Fruit fly (Drosophila melanogaster): ENCODE measurements around the gene Naa40.

Gene Naa40

DNA sequence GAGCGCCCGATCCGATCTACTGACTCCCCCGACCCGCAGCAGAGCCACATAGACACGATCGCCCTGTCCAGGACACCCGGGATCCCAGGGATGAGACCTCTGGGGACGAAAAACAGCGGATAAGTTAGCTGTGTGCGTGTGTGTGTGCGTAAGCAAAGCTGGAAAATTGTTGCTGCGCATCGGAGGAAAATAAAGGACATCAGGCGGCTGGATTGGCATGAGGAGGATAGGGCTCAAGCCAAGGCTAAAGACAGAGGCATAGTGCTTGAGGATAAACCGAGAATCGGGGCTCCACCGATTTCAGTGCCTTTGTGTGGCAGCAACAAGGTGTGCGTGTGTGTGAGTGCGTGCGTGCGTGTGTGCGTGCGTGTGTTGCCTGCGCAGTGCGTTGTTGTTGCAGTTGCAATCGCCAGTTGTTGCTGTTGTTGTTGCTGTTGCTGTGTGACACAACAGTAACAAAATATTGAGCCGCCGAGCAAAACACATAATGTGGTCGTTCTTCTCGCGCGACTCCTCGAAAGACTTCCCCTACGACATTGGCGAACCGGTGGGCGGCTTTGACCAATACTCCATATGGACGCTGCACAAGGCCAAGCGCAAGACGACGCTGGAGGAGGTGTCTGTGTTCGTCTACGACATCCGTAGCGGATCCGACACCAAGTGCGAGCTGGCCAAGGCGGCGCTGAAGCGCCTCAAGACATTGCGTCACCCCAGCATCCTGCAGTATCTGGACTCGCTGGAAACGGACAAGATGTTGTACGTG, 24.7 kb upstream of the Naa40 start (continued):
- no peak for TF ChIP-seq CG6683 (GFP tag; optimal IDR thresholded peaks at IDR 0.05)
- TF ChIP-seq CG11085 (GFP tag; IDR thresholded peaks at IDR 0.05): no peak
- TF ChIP-seq CG7745 (tag; optimal IDR thresholded peaks at IDR 0.05): no peak
- TF ChIP-seq ssp (GFP tag; IDR thresholded peaks at IDR 0.05): no peak
- no peak for TF ChIP-seq CG4707 (GFP tag; optimal IDR thresholded peaks at IDR 0.05)
- no peak for TF ChIP-seq CG18599 (GFP tag; optimal IDR thresholded peaks at IDR 0.05)
- TF ChIP-seq CG5245 (GFP tag; optimal IDR thresholded peaks at IDR 0.05): no peak
- no peak for TF ChIP-seq pita (GFP tag; optimal IDR thresholded peaks at IDR 0.05)
- TF ChIP-seq tx (GFP tag; optimal IDR thresholded peaks at IDR 0.05): no peak
- TF ChIP-seq btn (GFP tag; optimal IDR thresholded peaks at IDR 0.05): no peak
- TF ChIP-seq CG2199 (GFP tag; IDR thresholded peaks at IDR 0.05): no peak
- no peak for TF ChIP-seq CG9797 (GFP tag; optimal IDR thresholded peaks at IDR 0.05)
- no peak for TF ChIP-seq CG4424 (GFP tag; optimal IDR thresholded peaks at IDR 0.05)
- TF ChIP-seq E2f2 (GFP tag; IDR thresholded peaks at IDR 0.05): no peak
- no peak for TF ChIP-seq klu (GFP tag; IDR thresholded peaks at IDR 0.05)
- TF ChIP-seq exex (tag; optimal IDR thresholded peaks at IDR 0.05): no peak
- no peak for TF ChIP-seq CG14710 (tag; optimal IDR thresholded peaks at IDR 0.05)
- no peak for TF ChIP-seq Ets97D (GFP tag; optimal IDR thresholded peaks at IDR 0.05)
- no peak for TF ChIP-seq dm (GFP tag; optimal IDR thresholded peaks at IDR 0.05)
- TF ChIP-seq Mes4 (GFP tag; optimal IDR thresholded peaks at IDR 0.05): no peak
- TF ChIP-seq CG3726 (GFP tag; IDR thresholded peaks at IDR 0.05): no peak
- TF ChIP-seq aop (GFP tag; IDR thresholded peaks at IDR 0.05): no peak
- no peak for TF ChIP-seq CG5180 (GFP tag; optimal IDR thresholded peaks at IDR 0.05)
- no peak for TF ChIP-seq CG12155 (GFP tag; optimal IDR thresholded peaks at IDR 0.05)
- no peak for TF ChIP-seq CG17568 (GFP tag; optimal IDR thresholded peaks at IDR 0.05)
- TF ChIP-seq pzg (GFP tag; optimal IDR thresholded peaks at IDR 0.05): no peak
- TF ChIP-seq crc (GFP tag; optimal IDR thresholded peaks at IDR 0.05): no peak
- no peak for TF ChIP-seq dmrt99B (tag; optimal IDR thresholded peaks at IDR 0.05)
- TF ChIP-seq scrt (GFP tag; optimal IDR thresholded peaks at IDR 0.05): peak; percentile 18
- TF ChIP-seq CG4617 (GFP tag; optimal IDR thresholded peaks at IDR 0.05; ENCODE audit: borderline replicate concordance): peak; percentile 67
- TF ChIP-seq lov (optimal IDR thresholded peaks at IDR 0.05): no peak
- no peak for TF ChIP-seq lov (GFP tag; IDR thresholded peaks at IDR 0.05)

DNA sequence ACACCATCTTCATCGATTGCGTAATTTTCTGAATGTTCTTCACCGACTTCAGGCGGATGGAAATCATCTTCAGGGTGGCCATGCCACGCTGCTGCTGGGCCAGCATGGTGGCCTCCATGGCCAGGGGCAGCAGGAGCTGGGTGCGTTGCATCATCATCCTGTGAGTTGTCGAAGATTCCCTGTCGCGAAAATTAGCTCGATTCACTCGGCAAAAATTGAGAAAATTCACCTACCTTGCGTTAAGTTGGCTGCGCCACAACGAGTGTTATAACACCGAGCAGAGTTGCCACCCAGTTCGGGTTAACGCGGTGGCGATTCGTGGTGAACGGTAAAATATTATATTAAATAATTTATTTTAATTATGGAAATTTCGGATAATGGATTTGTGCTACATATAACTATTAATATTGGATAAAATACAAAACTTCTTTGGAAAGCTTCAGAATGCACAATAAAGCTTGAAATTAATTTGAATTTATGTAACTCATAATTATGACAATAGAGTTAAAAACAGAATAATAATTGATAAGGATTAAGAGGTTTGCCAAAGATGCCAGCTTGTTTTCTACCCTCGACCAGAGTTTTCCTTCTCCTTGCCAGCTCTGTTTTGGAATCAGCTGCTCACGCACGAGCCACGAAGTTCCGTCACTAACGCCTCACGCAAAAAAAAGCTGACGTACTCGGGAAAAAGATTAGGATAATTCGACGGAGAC, 24.0 kb upstream of the Naa40 start, which contains the start of the genes ATPsyngamma and yata:
Gene ATPsyngamma, minus strand, starts transcription at position 573 of the 713 bp plus-strand sequence.
Gene yata, plus strand, starts transcription at position 629 of the 713 bp plus-strand sequence.
- TF ChIP-seq slbo (GFP tag; IDR thresholded peaks at IDR 0.05) (peak; percentile 64), h (optimal IDR thresholded peaks at IDR 0.05) (no peak), CG11504 (tag; optimal IDR thresholded peaks at IDR 0.05) (no peak), Aef1 (GFP tag; IDR thresholded peaks at IDR 0.05) (no peak), CG13287 (GFP tag; IDR thresholded peaks at IDR 0.05; ENCODE audit: partially characterized antibody) (peak; percentile 68), cas (GFP tag; IDR thresholded peaks at IDR 0.05) (no peak), CG9437 (GFP tag; optimal IDR thresholded peaks at IDR 0.05) (no peak), CG14710 (tag; optimal IDR thresholded peaks at IDR 0.05) (peak; percentile 70), CG3995 (GFP tag; optimal IDR thresholded peaks at IDR 0.05) (peak; percentile 0), Doc3 (GFP tag; IDR thresholded peaks at IDR 0.05; ENCODE audit: partially characterized antibody) (0 out of 3 replicates have a peak, but pooled peaks have one; percentile 59), CG6791 (GFP tag; IDR thresholded peaks at IDR 0.05; ENCODE audit: partially characterized antibody) (peak; percentile 79), Blimp-1 (GFP tag; optimal IDR thresholded peaks at IDR 0.05) (no peak), CG30431 (GFP tag; optimal IDR thresholded peaks at IDR 0.05) (no peak), ro (GFP tag; IDR thresholded peaks at IDR 0.05) (no peak), CG9727 (GFP tag; optimal IDR thresholded peaks at IDR 0.05) (peak; percentile 28), phol (tag; optimal IDR thresholded peaks at IDR 0.05) (peak; percentile 56), zfh2 (GFP tag; optimal IDR thresholded peaks at IDR 0.05) (peak; percentile 10), CG10462 (GFP tag; optimal IDR thresholded peaks at IDR 0.05) (no peak), lola (GFP tag; optimal IDR thresholded peaks at IDR 0.05) (peak in 1 of 3 experiments; percentile 35)
